Worm (Caenorhabditis elegans): ENCODE measurements around the gene emb-27.
A peak's percentile ranks its signal among the peaks of the same experiment; 100 is the strongest.

The emb-27 gene

DNA sequence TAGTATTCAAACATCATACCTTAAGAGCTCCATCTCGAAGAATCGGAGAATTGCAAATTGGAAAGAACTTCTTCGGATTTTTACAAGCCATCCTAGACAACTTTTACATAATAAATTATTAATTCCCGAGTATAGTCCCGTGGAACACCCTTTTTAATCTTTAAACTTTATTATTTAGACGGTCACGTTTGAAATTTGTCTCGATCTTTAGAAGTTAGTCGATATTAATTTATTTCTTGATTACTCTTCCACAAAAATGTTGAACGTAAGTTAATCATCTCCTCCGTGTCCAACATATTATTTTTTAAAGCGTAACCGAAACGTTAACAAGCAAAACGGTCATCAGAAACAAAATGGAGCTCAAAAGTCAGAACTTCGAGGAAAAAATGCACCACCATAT, 11.5 kb upstream of the emb-27 start, which contains the start of the genes decr-1.3 and T05C12.1:
Gene decr-1.3 (minus strand): TSS at position 101 of the 400 bp plus-strand sequence.
Gene T05C12.1 (plus strand): TSS at position 232 of the 400 bp plus-strand sequence.
- TF ChIP-seq pha-4 (tag; optimal IDR thresholded peaks at IDR 0.05) (no peak), mep-1 (tag; optimal IDR thresholded peaks at IDR 0.05) (no peak), mls-2 (tag; optimal IDR thresholded peaks at IDR 0.05) (no peak), lin-32 (GFP tag; optimal IDR thresholded peaks at IDR 0.05) (no peak), unc-39 (tag; optimal IDR thresholded peaks at IDR 0.05) (no peak)

ce11 chrII:8170374-8170773, 8.4 kb upstream of the emb-27 start, which contains the start of gene T05C12.11:
Gene T05C12.11, minus strand, starts transcription at chrII:8170474.
- TF ChIP-seq elt-1 (tag; optimal IDR thresholded peaks at IDR 0.05; ENCODE audit: borderline replicate concordance, insufficient read depth), result no peak
- no peak for TF ChIP-seq elt-3 (tag; optimal IDR thresholded peaks at IDR 0.05)
- no peak for TF ChIP-seq mab-5 (tag; optimal IDR thresholded peaks at IDR 0.05)
- TF ChIP-seq nhr-2 (tag; optimal IDR thresholded peaks at IDR 0.05), result no peak
- no peak for TF ChIP-seq ceh-39 (tag; optimal IDR thresholded peaks at IDR 0.05)
- TF ChIP-seq cnd-1 (tag; optimal IDR thresholded peaks at IDR 0.05), result no peak
- no peak for TF ChIP-seq ztf-11 (tag; optimal IDR thresholded peaks at IDR 0.05)
- no peak for TF ChIP-seq nhr-76 (tag; optimal IDR thresholded peaks at IDR 0.05)
- no peak for TF ChIP-seq blmp-1 (tag; optimal IDR thresholded peaks at IDR 0.05)
- no peak for TF ChIP-seq nhr-12 (tag; optimal IDR thresholded peaks at IDR 0.05)
- no peak for TF ChIP-seq lin-13 (tag; optimal IDR thresholded peaks at IDR 0.05)
- TF ChIP-seq ces-1 (GFP tag; optimal IDR thresholded peaks at IDR 0.05), result no peak

ce11 chrII:8169283-8169682, 7.3 kb upstream of the emb-27 start, which contains the start of gene T05C12.15:
Gene T05C12.15, plus strand, starts transcription at chrII:8169583.
- TF ChIP-seq lsy-2 (tag; optimal IDR thresholded peaks at IDR 0.05) (no peak), ces-1 (GFP tag; optimal IDR thresholded peaks at IDR 0.05) (no peak), nhr-28 (tag; optimal IDR thresholded peaks at IDR 0.05) (no peak), sem-2 (GFP tag; optimal IDR thresholded peaks at IDR 0.05) (no peak), zip-8 (tag; optimal IDR thresholded peaks at IDR 0.05) (no peak), hlh-1 (tag; optimal IDR thresholded peaks at IDR 0.05) (no peak), mls-2 (tag; optimal IDR thresholded peaks at IDR 0.05) (no peak), nhr-76 (tag; optimal IDR thresholded peaks at IDR 0.05) (no peak), tbx-8 (GFP tag; optimal IDR thresholded peaks at IDR 0.05) (no peak), lin-13 (tag; optimal IDR thresholded peaks at IDR 0.05) (no peak), cnd-1 (tag; optimal IDR thresholded peaks at IDR 0.05) (no peak), ztf-11 (tag; optimal IDR thresholded peaks at IDR 0.05) (no peak), elt-1 (tag; optimal IDR thresholded peaks at IDR 0.05; ENCODE audit: borderline replicate concordance, insufficient read depth) (no peak), unc-62 (GFP tag; optimal IDR thresholded peaks at IDR 0.05) (no peak), drap-1 (GFP tag; optimal IDR thresholded peaks at IDR 0.05) (no peak), nhr-2 (tag; optimal IDR thresholded peaks at IDR 0.05) (no peak), nhr-12 (tag; optimal IDR thresholded peaks at IDR 0.05) (no peak), ceh-43 (GFP tag; optimal IDR thresholded peaks at IDR 0.05) (no peak), flh-1 (GFP tag; optimal IDR thresholded peaks at IDR 0.05) (no peak), elt-3 (tag; optimal IDR thresholded peaks at IDR 0.05) (no peak)

ce11 chrII:8160916-8161315, 1.1 kb downstream of the emb-27 start:
- TF ChIP-seq zip-8 (tag; optimal IDR thresholded peaks at IDR 0.05) (no peak), tbx-8 (GFP tag; optimal IDR thresholded peaks at IDR 0.05) (no peak), ham-2 (GFP tag; optimal IDR thresholded peaks at IDR 0.05) (no peak), mls-2 (tag; optimal IDR thresholded peaks at IDR 0.05) (no peak), lin-32 (GFP tag; optimal IDR thresholded peaks at IDR 0.05) (no peak), nhr-12 (tag; optimal IDR thresholded peaks at IDR 0.05) (no peak), snpc-4 (tag; optimal IDR thresholded peaks at IDR 0.05) (no peak)

ce11 chrII:8157991-8158390, 4.0 kb downstream of the emb-27 start, which contains the start of gene pch-2:
Gene pch-2, plus strand, starts transcription at chrII:8158349.
- TF ChIP-seq elt-3 (tag; optimal IDR thresholded peaks at IDR 0.05), result no peak
- no peak for TF ChIP-seq zip-8 (tag; optimal IDR thresholded peaks at IDR 0.05)
- TF ChIP-seq nhr-237 (tag; optimal IDR thresholded peaks at IDR 0.05), result peak; percentile 9
- TF ChIP-seq mab-5 (tag; optimal IDR thresholded peaks at IDR 0.05), result no peak
- peak; percentile 35 for TF ChIP-seq mep-1 (tag; optimal IDR thresholded peaks at IDR 0.05)
- peak; percentile 1 for TF ChIP-seq ces-1 (GFP tag; optimal IDR thresholded peaks at IDR 0.05)
- TF ChIP-seq lsy-2 (tag; optimal IDR thresholded peaks at IDR 0.05), result peak; percentile 87
- peak; percentile 28 for TF ChIP-seq lin-13 (tag; optimal IDR thresholded peaks at IDR 0.05)
- TF ChIP-seq lin-32 (GFP tag; optimal IDR thresholded peaks at IDR 0.05), result no peak
